Worm (Caenorhabditis elegans) whole organism, young adult: ENCODE data around the gene srw-77.

Experiments
- B0019.2 ChIP-seq: fragments of 200-800 bp; sonication (Bioruptor generic); conservative IDR thresholded peaks from 2 replicates; pipeline ENCODE4 v1.3.6; 2022; ENCODE audit warnings: missing genetic modification reagents, missing genetic modification characterization, missing compliant biosample characterization
- B0261.1 ChIP-seq: sonication (generic microtip); optimal IDR thresholded peaks from 2 replicates; lab custom pipeline; 2016; ENCODE audit warnings: mild to moderate bottlenecking, missing genetic modification characterization, moderate library complexity, missing compliant biosample characterization
- C17E4.6 ChIP-seq: fragments of 200-800 bp; sonication (Bioruptor generic); IDR thresholded peaks from 2 replicates; pipeline ENCODE4 v1.3.6; 2022; ENCODE audit warnings: missing genetic modification reagents, missing genetic modification characterization, missing compliant biosample characterization
- F23B12.7 ChIP-seq: sonication (generic microtip); optimal IDR thresholded peaks from 2 replicates; lab custom pipeline; 2017; ENCODE audit warnings: missing genetic modification characterization, mild to moderate bottlenecking, missing compliant biosample characterization, antibody characterized with exemption, moderate library complexity; ENCODE audit not compliant: insufficient read depth
- F33H1.4 ChIP-seq: fragments of 200-800 bp; sonication (Bioruptor generic); IDR thresholded peaks from 2 replicates; pipeline ENCODE4 v1.3.6; 2022; ENCODE audit warnings: missing genetic modification reagents, missing genetic modification characterization, missing compliant biosample characterization
- F37B4.10 ChIP-seq: fragments of 200-800 bp; sonication (Bioruptor generic); IDR thresholded peaks from 2 replicates; pipeline ENCODE4 v1.3.6; 2022; ENCODE audit warnings: missing genetic modification characterization, missing compliant biosample characterization
- F39B2.1 ChIP-seq: fragments of 200-800 bp; sonication (Bioruptor generic); IDR thresholded peaks from 2 replicates; pipeline ENCODE4 v1.3.6; 2022; ENCODE audit warnings: missing genetic modification reagents, missing genetic modification characterization, missing compliant biosample characterization
- F52B5.7 ChIP-seq: sonication (generic microtip); optimal IDR thresholded peaks from 2 replicates; lab custom pipeline; 2016; ENCODE audit warnings: mild to moderate bottlenecking, missing genetic modification characterization, missing compliant biosample characterization
- F57A8.1 ChIP-seq: fragments of 200-800 bp; sonication (Bioruptor generic); optimal IDR thresholded peaks from 2 replicates; lab custom pipeline; 2018; ENCODE audit warnings: mild to moderate bottlenecking, missing genetic modification characterization, moderate library complexity, missing compliant biosample characterization
- Y53F4B.3 ChIP-seq: fragments of 200-800 bp; sonication (Bioruptor generic); IDR thresholded peaks from 2 replicates; pipeline ENCODE4 v1.3.6; 2022; ENCODE audit warnings: missing genetic modification reagents, missing genetic modification characterization, missing compliant biosample characterization
- Y67H2A.10 ChIP-seq: fragments of 200-800 bp; sonication (Bioruptor generic); conservative IDR thresholded peaks from 2 replicates; pipeline ENCODE4 v1.3.6; 2022; ENCODE audit warnings: missing genetic modification reagents, missing genetic modification characterization, missing compliant biosample characterization
- Y95B8A.8 ChIP-seq: fragments of 200-800 bp; sonication (Bioruptor generic); IDR thresholded peaks from 2 replicates; pipeline ENCODE4 v1.3.6; 2022; ENCODE audit warnings: missing genetic modification reagents, missing genetic modification characterization, missing compliant biosample characterization
- aptf-3 ChIP-seq: fragments of 200-800 bp; sonication (Bioruptor generic); IDR thresholded peaks from 2 replicates; pipeline ENCODE4 v1.3.6; 2022; ENCODE audit warnings: missing genetic modification characterization, missing compliant biosample characterization
- athp-1 ChIP-seq: sonication (generic microtip); optimal IDR thresholded peaks from 2 replicates; lab custom pipeline; 2017; ENCODE audit warnings: mild to moderate bottlenecking, missing genetic modification characterization, missing compliant biosample characterization
- attf-5 ChIP-seq: fragments of 200-800 bp; sonication (Bioruptor generic); optimal IDR thresholded peaks from 2 replicates; lab custom pipeline; 2018; ENCODE audit warnings: mild to moderate bottlenecking, missing genetic modification characterization, missing compliant biosample characterization
- attf-6 ChIP-seq: fragments of 200-800 bp; sonication (Bioruptor generic); IDR thresholded peaks from 2 replicates; pipeline ENCODE4 v1.3.6; 2022; ENCODE audit warnings: missing genetic modification reagents, missing genetic modification characterization, missing compliant biosample characterization
- ccch-3 ChIP-seq: fragments of 200-800 bp; sonication (Bioruptor generic); optimal IDR thresholded peaks from 2 replicates; lab custom pipeline; 2018; ENCODE audit warnings: mild to moderate bottlenecking, missing genetic modification characterization, missing compliant biosample characterization
- cebp-1 ChIP-seq, 2 experiments: fragments of 200-800 bp in 1 of 2; sonication (Bioruptor generic) in 1 of 2; sonication (generic microtip) in 1 of 2; IDR thresholded peaks in 1 of 2; optimal IDR thresholded peaks in 1 of 2; 2 replicates each; pipeline versions ENCODE4 v1.3.6 to Lab custom; 2017 to 2022; ENCODE audit warnings: missing compliant biosample characterization in 2 of 2, missing genetic modification characterization in 2 of 2, mild to moderate bottlenecking in 1 of 2, missing genetic modification reagents in 1 of 2, moderate library complexity in 1 of 2
- ceh-100 ChIP-seq: fragments of 200-800 bp; sonication (Bioruptor generic); IDR thresholded peaks from 2 replicates; pipeline ENCODE4 v1.3.6; 2022; ENCODE audit warnings: missing genetic modification reagents, missing genetic modification characterization, missing compliant biosample characterization
- ceh-27 ChIP-seq: fragments of 200-800 bp; sonication (Bioruptor generic); optimal IDR thresholded peaks from 2 replicates; lab custom pipeline; 2018; ENCODE audit warnings: mild to moderate bottlenecking, missing genetic modification characterization, moderate library complexity, missing compliant biosample characterization
- ceh-40 ChIP-seq: fragments of 200-800 bp; sonication (Bioruptor generic); IDR thresholded peaks from 2 replicates; pipeline ENCODE4 v1.3.6; 2022; ENCODE audit warnings: missing genetic modification characterization, missing compliant biosample characterization
- ceh-79 ChIP-seq: sonication (generic microtip); optimal IDR thresholded peaks from 2 replicates; lab custom pipeline; 2017; ENCODE audit warnings: mild to moderate bottlenecking, missing genetic modification characterization, missing compliant biosample characterization
- chd-7 ChIP-seq: sonication (generic microtip); optimal IDR thresholded peaks from 2 replicates; lab custom pipeline; 2016; ENCODE audit warnings: mild to moderate bottlenecking, missing genetic modification characterization, moderate library complexity, missing compliant biosample characterization
- dpff-1 ChIP-seq: sonication (generic microtip); optimal IDR thresholded peaks from 2 replicates; lab custom pipeline; 2017; ENCODE audit warnings: mild to moderate bottlenecking, missing genetic modification characterization, missing compliant biosample characterization
- dpl-1 ChIP-seq: fragments of 150-350 bp; optimal IDR thresholded peaks from 2 replicates; lab custom pipeline; 2014; ENCODE audit warnings: missing biosample characterization, missing genetic modification reagents, missing genetic modification characterization
- egl-44 ChIP-seq: fragments of 200-800 bp; sonication (Bioruptor generic); IDR thresholded peaks from 2 replicates; pipeline ENCODE4 v1.3.6; 2022; ENCODE audit warnings: missing genetic modification reagents, missing genetic modification characterization, missing compliant biosample characterization
- egrh-3 ChIP-seq: fragments of 200-800 bp; sonication (Bioruptor generic); IDR thresholded peaks from 2 replicates; pipeline ENCODE4 v1.3.6; 2022; ENCODE audit warnings: missing genetic modification reagents, missing genetic modification characterization, missing compliant biosample characterization
- gei-17 ChIP-seq: fragments of 200-800 bp; sonication (Bioruptor generic); optimal IDR thresholded peaks from 2 replicates; lab custom pipeline; 2018; ENCODE audit warnings: mild to moderate bottlenecking, missing genetic modification characterization, missing compliant biosample characterization
- hlh-26 ChIP-seq: fragments of 200-800 bp; sonication (Bioruptor generic); conservative IDR thresholded peaks from 2 replicates; pipeline ENCODE4 v1.3.6; 2022; ENCODE audit warnings: missing genetic modification reagents, missing genetic modification characterization, missing compliant biosample characterization
- hmg-20 ChIP-seq: fragments of 200-800 bp; sonication (Bioruptor generic); IDR thresholded peaks from 2 replicates; pipeline ENCODE4 v1.3.6; 2022; ENCODE audit warnings: missing genetic modification reagents, missing genetic modification characterization, missing compliant biosample characterization
- hsf-1 ChIP-seq: fragments of 200-800 bp; sonication (Bioruptor generic); IDR thresholded peaks from 2 replicates; pipeline ENCODE4 v1.3.6; 2022; ENCODE audit warnings: missing genetic modification reagents, missing genetic modification characterization, missing compliant biosample characterization
- let-526 ChIP-seq: fragments of 200-800 bp; sonication (Bioruptor generic); IDR thresholded peaks from 2 replicates; pipeline ENCODE4 v1.3.6; 2022; ENCODE audit warnings: missing genetic modification reagents, missing genetic modification characterization, missing compliant biosample characterization
- let-607 ChIP-seq, 2 experiments: fragments of 200-800 bp in 1 of 2; sonication (Bioruptor generic) in 1 of 2; sonication (generic microtip) in 1 of 2; optimal IDR thresholded peaks; 2 replicates each; lab custom pipeline; 2016 to 2018; ENCODE audit warnings: mild to moderate bottlenecking in 2 of 2, missing compliant biosample characterization in 2 of 2, missing genetic modification characterization in 2 of 2, moderate library complexity in 2 of 2, missing genotype in 1 of 2
- lsl-1 ChIP-seq: fragments of 200-800 bp; sonication (Bioruptor generic); optimal IDR thresholded peaks from 2 replicates; lab custom pipeline; 2018; ENCODE audit warnings: mild to moderate bottlenecking, missing genetic modification characterization, moderate library complexity, missing compliant biosample characterization
- madf-3 ChIP-seq: fragments of 200-800 bp; sonication (Bioruptor generic); IDR thresholded peaks from 2 replicates; pipeline ENCODE4 v1.3.6; 2022; ENCODE audit warnings: missing genetic modification reagents, missing genetic modification characterization, missing compliant biosample characterization
- madf-8 ChIP-seq: fragments of 200-800 bp; sonication (Bioruptor generic); conservative IDR thresholded peaks from 2 replicates; pipeline ENCODE4 v1.3.6; 2022; ENCODE audit warnings: missing genetic modification reagents, missing genetic modification characterization, missing compliant biosample characterization
- mxl-1 ChIP-seq: sonication (generic microtip); optimal IDR thresholded peaks from 2 replicates; lab custom pipeline; 2016; ENCODE audit warnings: missing genetic modification characterization, missing compliant biosample characterization
- nfya-1 ChIP-seq: sonication (generic microtip); optimal IDR thresholded peaks from 2 replicates; lab custom pipeline; 2017; ENCODE audit warnings: antibody characterized with exemption, missing compliant biosample characterization, missing genetic modification characterization, borderline replicate concordance; ENCODE audit not compliant: insufficient read depth
- nhr-179 ChIP-seq: sonication (generic microtip); optimal IDR thresholded peaks from 2 replicates; lab custom pipeline; 2016; ENCODE audit warnings: mild to moderate bottlenecking, missing genetic modification characterization, missing compliant biosample characterization
- rec-8 ChIP-seq, 2 experiments: sonication (generic microtip); optimal IDR thresholded peaks; 2 replicates each; lab custom pipeline; 2016; ENCODE audit warnings: mild to moderate bottlenecking in 2 of 2, missing genetic modification characterization in 2 of 2, missing genetic modification reagents in 2 of 2, missing genotype in 2 of 2, missing biosample characterization in 1 of 2, missing compliant biosample characterization in 1 of 2, moderate library complexity in 1 of 2
- sdz-38 ChIP-seq: sonication (generic microtip); optimal IDR thresholded peaks from 2 replicates; lab custom pipeline; 2016; ENCODE audit warnings: missing genotype, missing genetic modification characterization, missing compliant biosample characterization
- snpc-3.4 ChIP-seq: sonication (generic microtip); optimal IDR thresholded peaks from 2 replicates; lab custom pipeline; 2017; ENCODE audit warnings: missing genetic modification characterization, mild to moderate bottlenecking, missing compliant biosample characterization, antibody characterized with exemption, moderate library complexity, missing genotype, missing genetic modification reagents
- tbx-9 ChIP-seq: sonication (generic microtip); optimal IDR thresholded peaks from 2 replicates; lab custom pipeline; 2016; ENCODE audit warnings: borderline replicate concordance, missing genetic modification characterization, inconsistent platforms, missing compliant biosample characterization
- tlf-1 ChIP-seq: fragments of 200-800 bp; sonication (Bioruptor generic); optimal IDR thresholded peaks from 2 replicates; lab custom pipeline; 2018; ENCODE audit warnings: mild to moderate bottlenecking, missing genetic modification characterization, missing compliant biosample characterization
- ztf-22 ChIP-seq: fragments of 200-800 bp; sonication (Bioruptor generic); optimal IDR thresholded peaks from 2 replicates; lab custom pipeline; 2018; ENCODE audit warnings: mild to moderate bottlenecking, missing genetic modification characterization, moderate library complexity, missing compliant biosample characterization
- ztf-3 ChIP-seq: fragments of 200-800 bp; sonication (Bioruptor generic); optimal IDR thresholded peaks from 2 replicates; lab custom pipeline; 2018; ENCODE audit warnings: mild to moderate bottlenecking, missing genetic modification characterization, missing compliant biosample characterization

Gene srw-77

DNA sequence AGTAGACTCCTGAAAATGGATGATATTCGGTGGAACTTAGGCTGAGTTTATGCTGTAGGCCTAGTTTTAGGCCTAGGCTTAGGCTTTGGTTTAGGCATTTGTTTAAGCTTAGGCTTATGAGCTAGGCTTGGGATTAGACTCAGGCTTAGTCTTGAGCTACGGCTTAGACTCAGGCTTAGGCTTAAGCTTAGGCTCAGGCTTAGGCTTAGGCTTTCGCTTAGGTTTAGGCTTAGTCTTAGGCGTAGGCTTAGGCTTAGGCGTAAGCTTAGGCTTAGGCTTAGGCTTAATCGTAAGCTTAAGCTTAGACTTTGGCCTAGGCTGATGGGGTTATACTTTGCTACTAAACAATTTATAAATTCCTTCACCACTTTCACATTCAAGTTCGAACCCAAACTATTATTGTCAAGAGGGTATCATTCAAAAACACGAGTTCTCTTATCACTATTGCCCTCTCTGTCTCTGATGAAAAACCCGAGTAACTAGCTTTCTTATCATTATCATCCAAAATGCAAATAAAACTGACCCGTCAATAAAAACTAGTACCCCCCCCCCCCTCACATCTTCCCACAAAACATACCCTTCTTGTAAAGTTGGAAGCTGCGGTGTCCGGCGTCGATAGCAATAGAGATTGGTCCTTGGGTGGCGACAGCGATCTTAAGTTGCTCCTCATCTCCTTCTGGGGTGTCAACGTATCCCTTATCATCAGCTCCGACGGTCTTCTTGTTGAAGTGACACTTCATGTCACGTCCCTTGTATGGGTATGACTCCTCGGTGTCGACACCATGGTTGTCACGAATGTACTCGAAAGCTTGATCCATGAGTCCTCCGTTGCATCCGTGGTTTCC lies 50.3 kb downstream of the srw-77 start (continued):
- TF ChIP-seq egrh-3 (GFP tag; lab: Robert Waterston, UW) (no peak), F39B2.1 (GFP tag; lab: Robert Waterston, UW) (no peak), mxl-1 (tag; lab: Kevin White, UChicago) (no peak), madf-3 (GFP tag; lab: Robert Waterston, UW) (no peak), tbx-9 (tag; lab: Kevin White, UChicago) (no peak), ceh-100 (no peak), egl-44 (GFP tag; lab: Robert Waterston, UW) (no peak), rec-8 (tag; optimal IDR thresholded peaks at IDR 0.05; lab: Kevin White, UChicago) (no peak), athp-1 (tag; lab: Kevin White, UChicago) (no peak), tlf-1 (GFP tag; lab: Kevin White, UChicago) (no peak), nhr-179 (no peak), hmg-20 (GFP tag; lab: Robert Waterston, UW) (0 out of 2 replicates have a peak, but pooled peaks have one; percentile 12), attf-5 (GFP tag; lab: Kevin White, UChicago) (no peak), ceh-27 (GFP tag; lab: Kevin White, UChicago) (no peak), Y53F4B.3 (GFP tag; lab: Robert Waterston, UW) (no peak), F33H1.4 (GFP tag; lab: Robert Waterston, UW) (no peak), let-607 (tag; optimal IDR thresholded peaks at IDR 0.05; lab: Kevin White, UChicago) (no peak), F57A8.1 (no peak), sdz-38 (tag; lab: Kevin White, UChicago) (no peak), dpl-1 (GFP tag; lab: Kevin White, UChicago) (no peak), aptf-3 (GFP tag; lab: Robert Waterston, UW) (no peak), nfya-1 (no peak), F37B4.10 (GFP tag; lab: Robert Waterston, UW) (no peak), B0261.1 (tag; lab: Kevin White, UChicago) (no peak), F23B12.7 (no peak), attf-6 (no peak), hlh-26 (no peak), lsl-1 (no peak), let-526 (GFP tag; lab: Robert Waterston, UW) (no peak; the same call in 1 of the 2 replicates), gei-17 (GFP tag; lab: Kevin White, UChicago) (peak; percentile 10), C17E4.6 (GFP tag; lab: Robert Waterston, UW) (no peak), ceh-79 (tag; lab: Kevin White, UChicago) (no peak), Y95B8A.8 (GFP tag; lab: Robert Waterston, UW) (no peak), madf-8 (GFP tag; lab: Robert Waterston, UW) (no peak), snpc-3.4 (tag; lab: Kevin White, UChicago) (no peak), F52B5.7 (tag; lab: Kevin White, UChicago) (peak; percentile 40), Y67H2A.10 (GFP tag; lab: Robert Waterston, UW) (no peak), hsf-1 (GFP tag; lab: Robert Waterston, UW) (peak; percentile 8; the same call in 1 of the 2 replicates), ztf-22 (GFP tag; lab: Kevin White, UChicago) (no peak), chd-7 (tag; lab: Kevin White, UChicago) (no peak), cebp-1 (GFP tag; IDR thresholded peaks at IDR 0.05; lab: Robert Waterston, UW) (no peak), cebp-1 (tag; optimal IDR thresholded peaks at IDR 0.05; lab: Kevin White, UChicago) (peak; percentile 13), dpff-1 (peak; percentile 5), B0019.2 (GFP tag; lab: Robert Waterston, UW) (no peak), ztf-3 (GFP tag; lab: Kevin White, UChicago) (peak; percentile 14), ccch-3 (no peak), ceh-40 (GFP tag; lab: Robert Waterston, UW) (no peak)
